Worm (Caenorhabditis elegans): ENCODE data around the gene F37C4.6.

- TF ChIP-seq ceh-14 (tag; optimal IDR thresholded peaks at IDR 0.05) (no peak), npax-4 (tag; optimal IDR thresholded peaks at IDR 0.05) (no peak), unc-86 (tag; optimal IDR thresholded peaks at IDR 0.05) (no peak), nhr-11 (tag; optimal IDR thresholded peaks at IDR 0.05) (no peak), fkh-10 (GFP tag; optimal IDR thresholded peaks at IDR 0.05) (no peak), syd-9 (tag; optimal IDR thresholded peaks at IDR 0.05) (no peak), sdc-2 (tag; optimal IDR thresholded peaks at IDR 0.05) (no peak)
Observed at ce11 chrIV:3892027-3892426, 13.9 kb upstream of the F37C4.6 start, which contains the start of gene F56D6.9.
